Worm (Caenorhabditis elegans) whole organism, late embryonic: ENCODE results near the gene C04C11.25.
A peak's percentile ranks its signal among the peaks of the same experiment; 100 is the strongest.

Source experiments
- C08G9.2 ChIP-seq: sonication (generic microtip); optimal IDR thresholded peaks from 2 replicates; lab custom pipeline; 2016; ENCODE audit warnings: mild to moderate bottlenecking, missing genetic modification characterization, moderate library complexity, missing compliant biosample characterization
- C38D4.7 ChIP-seq: fragments of 200-800 bp; sonication (Bioruptor generic); optimal IDR thresholded peaks from 2 replicates; lab custom pipeline; 2018; ENCODE audit warnings: mild to moderate bottlenecking, missing genetic modification characterization, moderate library complexity, missing compliant biosample characterization
- ahr-1 ChIP-seq: sonication (generic microtip); optimal IDR thresholded peaks from 2 replicates; lab custom pipeline; 2016; ENCODE audit warnings: missing genetic modification characterization, missing compliant biosample characterization
- ceh-18 ChIP-seq: sonication (generic microtip); optimal IDR thresholded peaks from 2 replicates; lab custom pipeline; 2016; ENCODE audit warnings: missing genetic modification characterization, missing compliant biosample characterization
- ceh-19 ChIP-seq: fragments of 200-800 bp; sonication (Bioruptor generic); optimal IDR thresholded peaks from 2 replicates; lab custom pipeline; 2018; ENCODE audit warnings: mild to moderate bottlenecking, missing genetic modification characterization, missing compliant biosample characterization
- ceh-22 ChIP-seq: sonication (generic microtip); optimal IDR thresholded peaks from 2 replicates; lab custom pipeline; 2017; ENCODE audit warnings: missing biosample characterization, missing genetic modification characterization
- ceh-24 ChIP-seq: sonication (generic microtip); optimal IDR thresholded peaks from 2 replicates; lab custom pipeline; 2016; ENCODE audit warnings: mild to moderate bottlenecking, missing genetic modification characterization, missing compliant biosample characterization
- ceh-48 ChIP-seq: sonication (generic microtip); optimal IDR thresholded peaks from 2 replicates; lab custom pipeline; 2016; ENCODE audit warnings: missing genetic modification characterization, inconsistent platforms, missing compliant biosample characterization
- ceh-9 ChIP-seq: sonication (generic microtip); optimal IDR thresholded peaks from 2 replicates; lab custom pipeline; 2016; ENCODE audit warnings: mild to moderate bottlenecking, missing genetic modification characterization, inconsistent platforms, missing compliant biosample characterization
- che-1 ChIP-seq: sonication (generic microtip); optimal IDR thresholded peaks from 2 replicates; lab custom pipeline; 2016; ENCODE audit warnings: mild to moderate bottlenecking, missing genetic modification characterization, missing compliant biosample characterization
- dmd-4 ChIP-seq: sonication (generic microtip); optimal IDR thresholded peaks from 2 replicates; lab custom pipeline; 2016; ENCODE audit warnings: borderline replicate concordance, missing genetic modification characterization, missing compliant biosample characterization
- elt-4 ChIP-seq: sonication (generic microtip); optimal IDR thresholded peaks from 2 replicates; lab custom pipeline; 2016; ENCODE audit warnings: missing genetic modification characterization, missing compliant biosample characterization
- eyg-1 ChIP-seq: sonication (generic microtip); optimal IDR thresholded peaks from 2 replicates; lab custom pipeline; 2016; ENCODE audit warnings: missing genotype, missing genetic modification characterization, missing compliant biosample characterization
- fkh-10 ChIP-seq: fragments of 150-350 bp; optimal IDR thresholded peaks from 2 replicates; lab custom pipeline; 2014; ENCODE audit warnings: missing biosample characterization, missing genetic modification reagents, missing genetic modification characterization
- fkh-6 ChIP-seq: sonication (generic microtip); optimal IDR thresholded peaks from 2 replicates; lab custom pipeline; 2016; ENCODE audit warnings: missing genetic modification characterization, missing compliant biosample characterization
- gmeb-2 ChIP-seq: sonication (generic microtip); optimal IDR thresholded peaks from 2 replicates; lab custom pipeline; 2016; ENCODE audit warnings: missing genetic modification characterization, inconsistent platforms, missing compliant biosample characterization
- hlh-15 ChIP-seq: sonication (generic microtip); optimal IDR thresholded peaks from 2 replicates; lab custom pipeline; 2016; ENCODE audit warnings: missing genetic modification characterization, missing compliant biosample characterization
- hlh-30 ChIP-seq: sonication (generic microtip); optimal IDR thresholded peaks from 2 replicates; lab custom pipeline; 2017; ENCODE audit warnings: antibody characterized with exemption, missing genetic modification characterization, missing compliant biosample characterization; ENCODE audit not compliant: insufficient read depth
- hlh-8 ChIP-seq: sonication (generic microtip); optimal IDR thresholded peaks from 2 replicates; lab custom pipeline; 2016; ENCODE audit warnings: missing genotype, missing genetic modification characterization, missing compliant biosample characterization
- lim-6 ChIP-seq: sonication (generic microtip); optimal IDR thresholded peaks from 2 replicates; lab custom pipeline; 2016; ENCODE audit warnings: missing genetic modification characterization, missing compliant biosample characterization
- mec-3 ChIP-seq: sonication (generic microtip); optimal IDR thresholded peaks from 2 replicates; lab custom pipeline; 2016; ENCODE audit warnings: borderline replicate concordance, missing genetic modification characterization, missing compliant biosample characterization
- nfya-1 ChIP-seq: sonication (generic microtip); optimal IDR thresholded peaks from 2 replicates; lab custom pipeline; 2017; ENCODE audit warnings: missing genetic modification characterization, mild to moderate bottlenecking, missing compliant biosample characterization, antibody characterized with exemption, moderate library complexity
- nhr-11 ChIP-seq: fragments of 150-350 bp; optimal IDR thresholded peaks from 2 replicates; lab custom pipeline; 2014; ENCODE audit warnings: missing biosample characterization, missing genetic modification characterization
- npax-4 ChIP-seq: sonication (generic microtip); optimal IDR thresholded peaks from 2 replicates; lab custom pipeline; 2016; ENCODE audit warnings: missing genetic modification characterization, missing compliant biosample characterization
- odd-2 ChIP-seq: sonication (generic microtip); optimal IDR thresholded peaks from 2 replicates; lab custom pipeline; 2017; ENCODE audit warnings: antibody characterized with exemption, mild to moderate bottlenecking, missing genetic modification characterization, missing compliant biosample characterization
- pat-9 ChIP-seq: fragments of 200-800 bp; sonication (Bioruptor generic); optimal IDR thresholded peaks from 2 replicates; lab custom pipeline; 2018; ENCODE audit warnings: mild to moderate bottlenecking, missing genetic modification characterization, moderate library complexity, missing compliant biosample characterization
- pha-2 ChIP-seq: sonication (generic microtip); optimal IDR thresholded peaks from 2 replicates; lab custom pipeline; 2017; ENCODE audit warnings: mild to moderate bottlenecking, missing genetic modification characterization, missing compliant biosample characterization
- pha-4 ChIP-seq: fragments of 150-350 bp; optimal IDR thresholded peaks from 2 replicates; lab custom pipeline; 2018; ENCODE audit warnings: missing biosample characterization, missing genetic modification reagents, missing genetic modification characterization
- pqm-1 ChIP-seq: sonication (generic microtip); optimal IDR thresholded peaks from 2 replicates; lab custom pipeline; 2016; ENCODE audit warnings: missing genetic modification characterization, missing compliant biosample characterization
- pros-1 ChIP-seq: fragments of 150-350 bp; optimal IDR thresholded peaks from 2 replicates; lab custom pipeline; 2014; ENCODE audit warnings: missing biosample characterization, missing genetic modification reagents, missing genetic modification characterization
- ref-2 ChIP-seq: sonication (generic microtip); optimal IDR thresholded peaks from 2 replicates; lab custom pipeline; 2016; ENCODE audit warnings: missing genetic modification characterization, missing compliant biosample characterization
- rnt-1 ChIP-seq: sonication (generic microtip); optimal IDR thresholded peaks from 2 replicates; lab custom pipeline; 2016; ENCODE audit warnings: missing genetic modification characterization, missing compliant biosample characterization
- sox-4 ChIP-seq: sonication (generic microtip); optimal IDR thresholded peaks from 2 replicates; lab custom pipeline; 2017; ENCODE audit warnings: mild to moderate bottlenecking, missing genetic modification characterization, inconsistent platforms, missing compliant biosample characterization
- syd-9 ChIP-seq: sonication (generic microtip); optimal IDR thresholded peaks from 2 replicates; lab custom pipeline; 2016; ENCODE audit warnings: mild to moderate bottlenecking, missing genetic modification characterization, moderate library complexity, missing compliant biosample characterization
- ttx-3 ChIP-seq: sonication (generic microtip); optimal IDR thresholded peaks from 2 replicates; lab custom pipeline; 2016; ENCODE audit warnings: missing genetic modification reagents, missing genetic modification characterization, missing compliant biosample characterization
- unc-42 ChIP-seq: sonication (generic microtip); optimal IDR thresholded peaks from 2 replicates; lab custom pipeline; 2016; ENCODE audit warnings: missing genotype, missing genetic modification characterization, missing compliant biosample characterization
- unc-55 ChIP-seq: sonication (generic microtip); optimal IDR thresholded peaks from 2 replicates; lab custom pipeline; 2017; ENCODE audit warnings: missing biosample characterization, missing genetic modification reagents, missing genetic modification characterization

Gene C04C11.25

ce11 chrX:14063830-14064229 lies 48.6 kb upstream of the C04C11.25 start (continued):
- TF ChIP-seq ceh-24 (tag; lab: Kevin White, UChicago) (peak; percentile 77), ttx-3 (tag; lab: Kevin White, UChicago) (peak; percentile 91), unc-55 (GFP tag; lab: Kevin White, UChicago) (peak; percentile 29), pqm-1 (tag; lab: Kevin White, UChicago) (peak; percentile 90), rnt-1 (peak; percentile 96), mec-3 (peak; percentile 40), pha-2 (peak; percentile 93), dmd-4 (tag; lab: Kevin White, UChicago) (peak; percentile 90), gmeb-2 (tag; lab: Kevin White, UChicago) (peak; percentile 89), C08G9.2 (peak; percentile 84), nhr-11 (tag; lab: Kevin White, UChicago) (no peak), sox-4 (tag; lab: Kevin White, UChicago) (peak; percentile 90), odd-2 (tag; lab: Kevin White, UChicago) (peak; percentile 65), ahr-1 (tag; lab: Kevin White, UChicago) (peak; percentile 87), C38D4.7 (GFP tag; lab: Kevin White, UChicago) (peak; percentile 90), unc-42 (tag; lab: Kevin White, UChicago) (peak; percentile 73), ceh-48 (tag; lab: Kevin White, UChicago) (peak; percentile 85), fkh-10 (GFP tag; lab: Kevin White, UChicago) (peak; percentile 77), ceh-19 (GFP tag; lab: Kevin White, UChicago) (peak; percentile 94), hlh-15 (peak; percentile 78), npax-4 (tag; lab: Kevin White, UChicago) (peak; percentile 87)

ce11 chrX:14062771-14063170 lies 47.5 kb upstream of the C04C11.25 start:
- TF ChIP-seq odd-2 (tag; lab: Kevin White, UChicago) = no peak
- TF ChIP-seq ref-2 (tag; lab: Kevin White, UChicago) = no peak
- no peak for TF ChIP-seq ceh-24 (tag; lab: Kevin White, UChicago)
- no peak for TF ChIP-seq hlh-8 (tag; lab: Kevin White, UChicago)
- no peak for TF ChIP-seq hlh-30 (tag; lab: Kevin White, UChicago)
- no peak for TF ChIP-seq che-1
- TF ChIP-seq eyg-1 (tag; lab: Kevin White, UChicago) = no peak
- TF ChIP-seq syd-9 (tag; lab: Kevin White, UChicago) = no peak
- no peak for TF ChIP-seq pqm-1 (tag; lab: Kevin White, UChicago)
- no peak for TF ChIP-seq pat-9 (tag; lab: Kevin White, UChicago)

- TF ChIP-seq unc-55 (GFP tag; lab: Kevin White, UChicago) (peak; percentile 85), elt-4 (no peak), ceh-22 (tag; lab: Kevin White, UChicago) (no peak), ceh-18 (tag; lab: Kevin White, UChicago) (peak; percentile 12)
Measured at ce11 chrX:14056527-14056926, 41.3 kb upstream of the C04C11.25 start.

- no peak for TF ChIP-seq lim-6
- no peak for TF ChIP-seq nhr-11 (tag; lab: Kevin White, UChicago)
- no peak for TF ChIP-seq ceh-9 (tag; lab: Kevin White, UChicago)
Measured at ce11 chrX:14055715-14056114, 40.4 kb upstream of the C04C11.25 start.

ce11 chrX:14054799-14055198 lies 39.5 kb upstream of the C04C11.25 start:
- TF ChIP-seq fkh-6 (tag; lab: Kevin White, UChicago) (no peak), pros-1 (no peak), gmeb-2 (tag; lab: Kevin White, UChicago) (no peak), ceh-18 (tag; lab: Kevin White, UChicago) (peak; percentile 32), nfya-1 (peak; percentile 23), rnt-1 (peak; percentile 18), pha-4 (tag; lab: Kevin White, UChicago) (no peak), syd-9 (tag; lab: Kevin White, UChicago) (no peak), unc-55 (GFP tag; lab: Kevin White, UChicago) (peak; percentile 17)
